Worm (Caenorhabditis elegans) whole organism, young adult: ENCODE results near the gene C01G6.3.
A peak's percentile ranks its signal among the peaks of the same experiment; 100 is the strongest.

Experiments
- B0035.1 ChIP-seq: sonication (generic microtip); optimal IDR thresholded peaks from 2 replicates; lab custom pipeline; 2016; ENCODE audit warnings: missing genetic modification characterization, mild to moderate bottlenecking, missing compliant biosample characterization, missing genotype, missing genetic modification reagents
- B0261.1 ChIP-seq: sonication (generic microtip); optimal IDR thresholded peaks from 2 replicates; lab custom pipeline; 2016; ENCODE audit warnings: mild to moderate bottlenecking, missing genetic modification characterization, moderate library complexity, missing compliant biosample characterization
- B0336.3 ChIP-seq: fragments of 200-800 bp; sonication (Bioruptor generic); IDR thresholded peaks from 2 replicates; pipeline ENCODE4 v1.3.6; 2022; ENCODE audit warnings: missing genetic modification characterization, missing compliant biosample characterization
- C06A6.2 ChIP-seq: fragments of 200-800 bp; sonication (Bioruptor generic); conservative IDR thresholded peaks from 2 replicates; pipeline ENCODE4 v1.3.6; 2022; ENCODE audit warnings: missing genetic modification characterization, missing compliant biosample characterization
- F22D6.2 ChIP-seq: sonication (generic microtip); optimal IDR thresholded peaks from 2 replicates; lab custom pipeline; 2016; ENCODE audit warnings: mild to moderate bottlenecking, missing genetic modification characterization, missing compliant biosample characterization
- F33H1.4 ChIP-seq: fragments of 200-800 bp; sonication (Bioruptor generic); IDR thresholded peaks from 2 replicates; pipeline ENCODE4 v1.3.6; 2022; ENCODE audit warnings: missing genetic modification reagents, missing genetic modification characterization, missing compliant biosample characterization
- F49E8.2 ChIP-seq: sonication (generic microtip); optimal IDR thresholded peaks from 3 replicates; lab custom pipeline; 2017; ENCODE audit warnings: missing genetic modification characterization, mild to moderate bottlenecking, missing compliant biosample characterization, antibody characterized with exemption, moderate library complexity; ENCODE audit not compliant: insufficient read depth
- F52B5.7 ChIP-seq: sonication (generic microtip); optimal IDR thresholded peaks from 2 replicates; lab custom pipeline; 2016; ENCODE audit warnings: mild to moderate bottlenecking, missing genetic modification characterization, missing compliant biosample characterization
- F55B11.4 ChIP-seq: sonication (generic microtip); optimal IDR thresholded peaks from 2 replicates; lab custom pipeline; 2016; ENCODE audit warnings: missing compliant biosample characterization, missing genetic modification characterization, borderline replicate concordance; ENCODE audit not compliant: insufficient read depth
- Y53G8AR.9 ChIP-seq: fragments of 200-800 bp; sonication (Bioruptor generic); conservative IDR thresholded peaks from 2 replicates; pipeline ENCODE4 v1.3.6; 2022; ENCODE audit warnings: missing genetic modification reagents, missing genetic modification characterization, missing compliant biosample characterization
- Y95B8A.8 ChIP-seq: fragments of 200-800 bp; sonication (Bioruptor generic); IDR thresholded peaks from 2 replicates; pipeline ENCODE4 v1.3.6; 2022; ENCODE audit warnings: missing genetic modification reagents, missing genetic modification characterization, missing compliant biosample characterization
- ZK185.1 ChIP-seq: sonication (generic microtip); optimal IDR thresholded peaks from 2 replicates; lab custom pipeline; 2016; ENCODE audit warnings: mild to moderate bottlenecking, missing genetic modification characterization, missing compliant biosample characterization; ENCODE audit not compliant: poor library complexity, severe bottlenecking
- aptf-3 ChIP-seq: fragments of 200-800 bp; sonication (Bioruptor generic); IDR thresholded peaks from 2 replicates; pipeline ENCODE4 v1.3.6; 2022; ENCODE audit warnings: missing genetic modification characterization, missing compliant biosample characterization
- attf-3 ChIP-seq: fragments of 200-800 bp; sonication (Bioruptor generic); conservative IDR thresholded peaks from 2 replicates; pipeline ENCODE4 v1.3.6; 2022; ENCODE audit warnings: missing genetic modification reagents, missing genetic modification characterization, missing compliant biosample characterization
- attf-5 ChIP-seq: fragments of 200-800 bp; sonication (Bioruptor generic); optimal IDR thresholded peaks from 2 replicates; lab custom pipeline; 2018; ENCODE audit warnings: mild to moderate bottlenecking, missing genetic modification characterization, missing compliant biosample characterization
- attf-6 ChIP-seq: fragments of 200-800 bp; sonication (Bioruptor generic); IDR thresholded peaks from 2 replicates; pipeline ENCODE4 v1.3.6; 2022; ENCODE audit warnings: missing genetic modification reagents, missing genetic modification characterization, missing compliant biosample characterization
- cebp-2 ChIP-seq: fragments of 200-800 bp; sonication (Bioruptor generic); IDR thresholded peaks from 2 replicates; pipeline ENCODE4 v1.3.6; 2022; ENCODE audit warnings: missing genetic modification characterization, missing compliant biosample characterization
- ceh-27 ChIP-seq: fragments of 200-800 bp; sonication (Bioruptor generic); optimal IDR thresholded peaks from 2 replicates; lab custom pipeline; 2018; ENCODE audit warnings: mild to moderate bottlenecking, missing genetic modification characterization, moderate library complexity, missing compliant biosample characterization
- ceh-58 ChIP-seq: fragments of 200-800 bp; sonication (Bioruptor generic); IDR thresholded peaks from 2 replicates; pipeline ENCODE4 v1.3.6; 2022; ENCODE audit warnings: missing genetic modification characterization, missing compliant biosample characterization
- efl-1 ChIP-seq: fragments of 150-350 bp; optimal IDR thresholded peaks from 2 replicates; lab custom pipeline; 2014; ENCODE audit warnings: missing biosample characterization, missing genetic modification reagents, missing genetic modification characterization
- egl-44 ChIP-seq: fragments of 200-800 bp; sonication (Bioruptor generic); IDR thresholded peaks from 2 replicates; pipeline ENCODE4 v1.3.6; 2022; ENCODE audit warnings: missing genetic modification reagents, missing genetic modification characterization, missing compliant biosample characterization
- egrh-3 ChIP-seq: fragments of 200-800 bp; sonication (Bioruptor generic); IDR thresholded peaks from 2 replicates; pipeline ENCODE4 v1.3.6; 2022; ENCODE audit warnings: missing genetic modification reagents, missing genetic modification characterization, missing compliant biosample characterization
- ets-4 ChIP-seq: fragments of 200-800 bp; sonication (Bioruptor generic); optimal IDR thresholded peaks from 2 replicates; lab custom pipeline; 2018; ENCODE audit warnings: mild to moderate bottlenecking, missing genetic modification characterization, missing compliant biosample characterization
- fkh-3 ChIP-seq: sonication (generic microtip); optimal IDR thresholded peaks from 2 replicates; lab custom pipeline; 2016; ENCODE audit warnings: mild to moderate bottlenecking, missing genetic modification characterization, missing compliant biosample characterization
- hmg-1.2 ChIP-seq: fragments of 200-800 bp; sonication (Bioruptor generic); IDR thresholded peaks from 2 replicates; pipeline ENCODE4 v1.3.6; 2022; ENCODE audit warnings: missing genetic modification reagents, missing genetic modification characterization, missing compliant biosample characterization
- let-526 ChIP-seq: fragments of 200-800 bp; sonication (Bioruptor generic); IDR thresholded peaks from 2 replicates; pipeline ENCODE4 v1.3.6; 2022; ENCODE audit warnings: missing genetic modification reagents, missing genetic modification characterization, missing compliant biosample characterization
- lin-40 ChIP-seq: sonication (generic microtip); optimal IDR thresholded peaks from 2 replicates; lab custom pipeline; 2016; ENCODE audit warnings: missing genetic modification characterization, mild to moderate bottlenecking, missing compliant biosample characterization, missing genotype, missing genetic modification reagents
- madf-10 ChIP-seq: sonication (generic microtip); optimal IDR thresholded peaks from 2 replicates; lab custom pipeline; 2016; ENCODE audit warnings: mild to moderate bottlenecking, missing genetic modification characterization, missing compliant biosample characterization
- mes-4 ChIP-seq: sonication (generic microtip); optimal IDR thresholded peaks from 2 replicates; lab custom pipeline; 2016; ENCODE audit warnings: missing genotype, missing genetic modification characterization, missing compliant biosample characterization
- nhr-120 ChIP-seq: fragments of 200-800 bp; sonication (Bioruptor generic); IDR thresholded peaks from 2 replicates; pipeline ENCODE4 v1.3.6; 2022; ENCODE audit warnings: missing genetic modification characterization, missing compliant biosample characterization
- nhr-27 ChIP-seq: fragments of 200-800 bp; sonication (Bioruptor generic); optimal IDR thresholded peaks from 2 replicates; lab custom pipeline; 2018; ENCODE audit warnings: mild to moderate bottlenecking, missing genetic modification characterization, moderate library complexity, missing compliant biosample characterization
- nhr-80 ChIP-seq: sonication (generic microtip); optimal IDR thresholded peaks from 2 replicates; lab custom pipeline; 2016; ENCODE audit warnings: missing genetic modification characterization, missing compliant biosample characterization
- nhr-90 ChIP-seq: sonication (generic microtip); optimal IDR thresholded peaks from 2 replicates; lab custom pipeline; 2016; ENCODE audit warnings: missing genotype, mild to moderate bottlenecking, missing genetic modification characterization, missing compliant biosample characterization
- pha-4 ChIP-seq: fragments of 150-350 bp; sonication (generic microtip); optimal IDR thresholded peaks from 2 replicates; lab custom pipeline; 2014; ENCODE audit warnings: missing biosample characterization, missing genetic modification reagents, missing genetic modification characterization
- rec-8 ChIP-seq, 2 experiments: sonication (generic microtip); optimal IDR thresholded peaks; 2 replicates each; lab custom pipeline; 2016; ENCODE audit warnings: mild to moderate bottlenecking in 2 of 2, missing genetic modification characterization in 2 of 2, missing genetic modification reagents in 2 of 2, missing genotype in 2 of 2, missing biosample characterization in 1 of 2, missing compliant biosample characterization in 1 of 2, moderate library complexity in 1 of 2
- repo-1 ChIP-seq: sonication (generic microtip); optimal IDR thresholded peaks from 2 replicates; lab custom pipeline; 2017; ENCODE audit warnings: mild to moderate bottlenecking, missing genetic modification characterization, missing compliant biosample characterization
- snpc-3.4 ChIP-seq: sonication (generic microtip); optimal IDR thresholded peaks from 2 replicates; lab custom pipeline; 2017; ENCODE audit warnings: missing genetic modification characterization, mild to moderate bottlenecking, missing compliant biosample characterization, antibody characterized with exemption, moderate library complexity, missing genotype, missing genetic modification reagents
- snpc-4 ChIP-seq, 5 experiments: fragments of 150-350 bp in 1 of 5; sonication (generic microtip) in 4 of 5; optimal IDR thresholded peaks; 2 replicates each; lab custom pipeline; 2014 to 2018; ENCODE audit warnings: missing genetic modification characterization in 5 of 5, missing biosample characterization in 3 of 5, antibody characterized with exemption in 2 of 5, mild to moderate bottlenecking in 2 of 5, missing compliant biosample characterization in 2 of 5, missing genotype in 2 of 5, moderate library complexity in 2 of 5, missing genetic modification reagents in 1 of 5
- sptf-2 ChIP-seq: fragments of 200-800 bp; sonication (Bioruptor generic); optimal IDR thresholded peaks from 2 replicates; lab custom pipeline; 2018; ENCODE audit warnings: mild to moderate bottlenecking, missing genetic modification characterization, missing compliant biosample characterization
- tbp1 ChIP-seq: fragments of 200-800 bp; sonication (Bioruptor generic); optimal IDR thresholded peaks from 2 replicates; lab custom pipeline; 2018; ENCODE audit warnings: mild to moderate bottlenecking, missing genetic modification characterization, missing compliant biosample characterization
- unc-130 ChIP-seq: sonication (generic microtip); optimal IDR thresholded peaks from 2 replicates; lab custom pipeline; 2016; ENCODE audit warnings: missing genetic modification reagents, missing genetic modification characterization, missing compliant biosample characterization
- xnd-1 ChIP-seq: sonication (generic microtip); optimal IDR thresholded peaks from 2 replicates; lab custom pipeline; 2016; ENCODE audit warnings: missing genotype, missing genetic modification reagents, missing genetic modification characterization, missing compliant biosample characterization
- ztf-25 ChIP-seq: fragments of 200-800 bp; sonication (Bioruptor generic); IDR thresholded peaks from 2 replicates; pipeline ENCODE4 v1.3.6; 2022; ENCODE audit warnings: missing genetic modification reagents, missing genetic modification characterization, missing compliant biosample characterization
- ztf-3 ChIP-seq: fragments of 200-800 bp; sonication (Bioruptor generic); optimal IDR thresholded peaks from 2 replicates; lab custom pipeline; 2018; ENCODE audit warnings: mild to moderate bottlenecking, missing genetic modification characterization, missing compliant biosample characterization
- ztf-6 ChIP-seq: fragments of 200-800 bp; sonication (Bioruptor generic); IDR thresholded peaks from 2 replicates; pipeline ENCODE4 v1.3.6; 2022; ENCODE audit warnings: missing genetic modification reagents, missing genetic modification characterization, missing compliant biosample characterization

The C01G6.3 gene

DNA sequence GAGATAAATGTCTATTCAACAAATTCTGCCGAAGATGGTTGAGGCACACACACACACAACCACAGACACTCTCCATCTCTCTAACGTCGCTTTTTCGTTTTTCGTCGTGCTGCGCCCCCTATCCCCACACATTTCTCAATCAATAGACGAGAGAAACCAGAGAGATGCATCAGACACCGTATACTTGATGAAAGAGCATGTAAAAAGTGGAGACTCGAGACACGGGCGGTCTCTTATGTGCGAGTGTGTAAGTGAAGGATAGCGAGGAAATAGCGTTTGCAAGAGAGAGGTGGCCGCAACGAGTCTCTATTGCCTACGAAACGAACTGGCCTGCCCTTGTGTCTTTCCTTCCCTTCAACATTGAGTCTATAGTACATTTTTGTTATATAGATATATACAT, 13.1 kb downstream of the C01G6.3 start (continued):
- TF ChIP-seq Y95B8A.8 (GFP tag; lab: Robert Waterston, UW) (peak; percentile 78; the same call in 1 of the 2 replicates), pha-4 (no peak), attf-5 (GFP tag; lab: Kevin White, UChicago) (peak; percentile 82), B0035.1 (tag; lab: Kevin White, UChicago) (peak; percentile 56), hmg-1.2 (GFP tag; lab: Robert Waterston, UW) (peak; percentile 88), let-526 (GFP tag; lab: Robert Waterston, UW) (no peak)

DNA sequence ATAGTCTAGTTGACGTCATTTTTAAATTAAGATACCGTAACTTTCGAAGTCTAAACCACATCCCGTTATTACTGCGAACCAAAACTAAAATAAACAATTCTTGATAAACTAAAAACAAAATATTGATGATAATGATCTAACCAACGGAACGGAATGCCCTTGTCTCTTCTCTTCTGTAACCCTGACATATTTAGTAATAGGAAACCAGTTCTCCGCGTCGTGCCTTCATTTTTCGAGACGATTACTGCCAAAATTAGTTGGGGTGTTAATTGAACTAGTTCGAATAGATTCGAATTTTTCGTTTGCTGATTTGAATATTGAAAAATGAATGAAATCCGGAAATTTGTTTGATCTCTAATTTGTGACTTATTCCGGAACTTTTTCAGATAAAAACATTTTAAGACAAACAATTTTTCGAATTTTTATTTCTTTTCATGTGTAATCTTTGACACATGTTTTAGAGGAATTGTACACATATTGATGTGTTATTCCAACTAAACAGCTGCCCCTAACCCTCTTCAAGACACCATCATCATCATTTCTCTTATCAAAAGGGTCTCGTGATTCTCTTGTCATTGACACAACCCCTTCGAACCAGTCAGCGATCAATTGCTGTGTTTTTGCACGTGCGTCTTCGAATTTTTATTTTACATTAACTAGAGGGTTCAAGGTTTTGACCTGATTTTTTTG, 14.1 kb downstream of the C01G6.3 start:
- no peak for TF ChIP-seq ztf-3 (GFP tag; lab: Kevin White, UChicago)
- TF ChIP-seq F55B11.4 (tag; lab: Kevin White, UChicago) = no peak
- TF ChIP-seq snpc-4 (GFP tag; optimal IDR thresholded peaks at IDR 0.05; lab: Kevin White, UChicago) = no peak
- peak in 3 of 4 experiments; percentile 16 to 40 (median 23) for TF ChIP-seq snpc-4 (tag; optimal IDR thresholded peaks at IDR 0.05; lab: Kevin White, UChicago)
- no peak for TF ChIP-seq B0261.1 (tag; lab: Kevin White, UChicago)
- TF ChIP-seq nhr-80 (tag; lab: Kevin White, UChicago) = peak; percentile 67
- no peak for TF ChIP-seq nhr-120 (GFP tag; lab: Robert Waterston, UW)
- TF ChIP-seq ets-4 (GFP tag; lab: Kevin White, UChicago) = peak; percentile 39
- TF ChIP-seq efl-1 (GFP tag; lab: Kevin White, UChicago) = no peak
- TF ChIP-seq nhr-27 (tag; lab: Kevin White, UChicago) = no peak
- no peak for TF ChIP-seq rec-8 (tag; optimal IDR thresholded peaks at IDR 0.05; lab: Kevin White, UChicago)
- peak; percentile 63 for TF ChIP-seq egl-44 (GFP tag; lab: Robert Waterston, UW)
- no peak for TF ChIP-seq cebp-2
- peak; percentile 30 for TF ChIP-seq madf-10 (tag; lab: Kevin White, UChicago)
- peak; percentile 42 for TF ChIP-seq lin-40 (tag; lab: Kevin White, UChicago)
- TF ChIP-seq B0035.1 (tag; lab: Kevin White, UChicago) = no peak
- no peak for TF ChIP-seq fkh-3 (tag; lab: Kevin White, UChicago)
- peak; percentile 12 for TF ChIP-seq tbp1 (GFP tag; lab: Kevin White, UChicago)
- TF ChIP-seq sptf-2 (GFP tag; lab: Kevin White, UChicago) = no peak
- no peak for TF ChIP-seq ZK185.1
- TF ChIP-seq attf-6 (GFP tag; lab: Robert Waterston, UW) = no peak
- 0 out of 2 replicates have a peak, but pooled peaks have one; percentile 26 for TF ChIP-seq C06A6.2
- TF ChIP-seq ztf-6 (GFP tag; lab: Robert Waterston, UW) = no peak
- peak; percentile 73; the same call in 1 of the 2 replicates for TF ChIP-seq B0336.3 (GFP tag; lab: Robert Waterston, UW)
- no peak for TF ChIP-seq F33H1.4 (GFP tag; lab: Robert Waterston, UW)
- no peak for TF ChIP-seq egrh-3
- no peak for TF ChIP-seq unc-130 (GFP tag; lab: Kevin White, UChicago)
- TF ChIP-seq ceh-58 = no peak
- no peak for TF ChIP-seq let-526 (GFP tag; lab: Robert Waterston, UW)
- TF ChIP-seq nhr-90 = peak; percentile 40
- TF ChIP-seq ceh-27 = peak; percentile 8
- TF ChIP-seq snpc-3.4 (tag; lab: Kevin White, UChicago) = no peak
- TF ChIP-seq F52B5.7 (tag; lab: Kevin White, UChicago) = no peak
- peak; percentile 36 for TF ChIP-seq F22D6.2 (tag; lab: Kevin White, UChicago)
- peak; percentile 21; the same call in 1 of the 2 replicates for TF ChIP-seq Y53G8AR.9
- 0 out of 2 replicates have a peak, but pooled peaks have one; percentile 43 for TF ChIP-seq Y95B8A.8 (GFP tag; lab: Robert Waterston, UW)
- no peak for TF ChIP-seq F49E8.2 (tag; lab: Kevin White, UChicago)
- no peak for TF ChIP-seq aptf-3 (GFP tag; lab: Robert Waterston, UW)
- TF ChIP-seq repo-1 (tag; lab: Kevin White, UChicago) = peak; percentile 1
- no peak for TF ChIP-seq mes-4 (tag; lab: Kevin White, UChicago)
- TF ChIP-seq ztf-25 (GFP tag; lab: Robert Waterston, UW) = no peak
- TF ChIP-seq attf-3 (GFP tag; lab: Robert Waterston, UW) = no peak
- TF ChIP-seq xnd-1 = no peak
